Worm (Caenorhabditis elegans): ENCODE measurements around the gene ilcr-1.

DNA sequence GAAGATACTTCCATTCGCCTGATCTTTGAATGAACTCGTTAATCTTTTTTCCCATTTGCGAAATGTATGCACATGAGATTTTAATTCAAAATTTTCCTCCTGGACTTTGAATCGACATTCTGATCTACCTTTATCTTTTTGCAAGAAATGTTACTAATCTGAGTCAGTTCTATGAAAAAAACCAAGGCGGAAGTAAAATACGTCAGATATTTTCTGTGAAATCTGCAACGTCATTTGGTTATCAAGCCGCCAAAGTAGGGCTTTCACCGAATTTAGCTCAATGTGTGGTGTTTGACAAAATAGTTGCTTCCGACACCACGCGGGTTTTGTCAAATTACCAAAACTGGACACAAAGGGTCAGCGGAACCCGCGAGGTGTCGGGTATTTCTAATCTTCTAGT is 1.4 kb upstream of the ilcr-1 start:
- TF ChIP-seq ref-1 (GFP tag; conservative IDR thresholded peaks at IDR 0.05) (no peak), T22C8.4 (GFP tag; IDR thresholded peaks at IDR 0.05) (no peak), flt-1 (GFP tag; IDR thresholded peaks at IDR 0.05) (no peak)

Measured in whole organism, midembryonic.